Worm (Caenorhabditis elegans): ENCODE results near the gene F54D11.4.
"Not testable (repeated sequence)": the region's sequence is repeated elsewhere in the genome, so short reads cannot be mapped to it uniquely, and the experiment has no call there.

Gene F54D11.4

ce11 chrV:4570833-4571232 is 45.1 kb upstream of the F54D11.4 start, which contains the start of gene Y61A9LA.3:
Gene Y61A9LA.3 (plus strand): TSS chrV:4571133.
- TF ChIP-seq Y5F2A.4 (GFP tag; optimal IDR thresholded peaks at IDR 0.05): no peak
- no peak for TF ChIP-seq F37D6.2 (tag; optimal IDR thresholded peaks at IDR 0.05)
- no peak for TF ChIP-seq duxl-1 (tag; optimal IDR thresholded peaks at IDR 0.05; ENCODE audit: poor library complexity)
- no peak for TF ChIP-seq R02D3.7 (tag; optimal IDR thresholded peaks at IDR 0.05)
- TF ChIP-seq hmg-1.1 (GFP tag; IDR thresholded peaks at IDR 0.05): no peak
- TF ChIP-seq daf-8 (GFP tag; IDR thresholded peaks at IDR 0.05): no peak
- TF ChIP-seq hlh-11 (tag; optimal IDR thresholded peaks at IDR 0.05): no peak
- TF ChIP-seq nhr-42 (GFP tag; IDR thresholded peaks at IDR 0.05): no peak
- TF ChIP-seq skn-1 (tag; optimal IDR thresholded peaks at IDR 0.05): no peak

ce11 chrV:4571997-4572396 is 44.0 kb upstream of the F54D11.4 start:
- TF ChIP-seq daf-12 (tag; optimal IDR thresholded peaks at IDR 0.05) (no peak), zfp-2 (tag; optimal IDR thresholded peaks at IDR 0.05) (no peak), egl-27 (tag; optimal IDR thresholded peaks at IDR 0.05) (no peak), lsy-2 (tag; optimal IDR thresholded peaks at IDR 0.05) (no peak), ZK546.5 (tag; optimal IDR thresholded peaks at IDR 0.05) (no peak), D1046.2 (GFP tag; IDR thresholded peaks at IDR 0.05) (no peak), nhr-10 (tag; optimal IDR thresholded peaks at IDR 0.05) (no peak), ceh-28 (tag; optimal IDR thresholded peaks at IDR 0.05) (no peak), F49E8.2 (tag; optimal IDR thresholded peaks at IDR 0.05; ENCODE audit: borderline replicate concordance) (no peak), lin-13 (GFP tag; optimal IDR thresholded peaks at IDR 0.05) (no peak), Y75B8A.6 (GFP tag; IDR thresholded peaks at IDR 0.05) (no peak), F44E2.7 (GFP tag; IDR thresholded peaks at IDR 0.05) (no peak), set-16 (GFP tag; IDR thresholded peaks at IDR 0.05) (no peak), pqm-1 (tag; optimal IDR thresholded peaks at IDR 0.05) (no peak), hif-1 (tag; optimal IDR thresholded peaks at IDR 0.05) (no peak), snpc-4 (tag; optimal IDR thresholded peaks at IDR 0.05) (no peak), ceh-62 (tag; optimal IDR thresholded peaks at IDR 0.05) (no peak), aly-2 (tag; optimal IDR thresholded peaks at IDR 0.05) (no peak)

- not testable (repeated sequence) for TF ChIP-seq dmd-9 (GFP tag; IDR thresholded peaks at IDR 0.05); unc-62 (GFP tag; optimal IDR thresholded peaks at IDR 0.05 in 1 of 2); unc-62 (tag; optimal IDR thresholded peaks at IDR 0.05); ceh-62 (tag; optimal IDR thresholded peaks at IDR 0.05)
These were observed 42.1 kb upstream of the F54D11.4 start, which contains the start of gene hpo-39 for ce11 chrV:4573824-4574223. Gene hpo-39 (minus strand): TSS chrV:4573924.

- no peak for TF ChIP-seq F37D6.2 (tag; optimal IDR thresholded peaks at IDR 0.05)
- TF ChIP-seq egl-27 (tag; optimal IDR thresholded peaks at IDR 0.05): no peak
- no peak for TF ChIP-seq hlh-30 (tag; optimal IDR thresholded peaks at IDR 0.05; ENCODE audit: insufficient read depth)
- no peak for TF ChIP-seq lin-13 (GFP tag; optimal IDR thresholded peaks at IDR 0.05)
These were observed 40.5 kb upstream of the F54D11.4 start for ce11 chrV:4575458-4575857.

ce11 chrV:4580594-4580993 is 35.4 kb upstream of the F54D11.4 start:
- TF ChIP-seq unc-62 (GFP tag; optimal IDR thresholded peaks at IDR 0.05 in 1 of 2): peak in 1 of 2 experiments; percentile 97
- TF ChIP-seq unc-62 (tag; optimal IDR thresholded peaks at IDR 0.05): no peak
- no peak for TF ChIP-seq dmd-9 (GFP tag; IDR thresholded peaks at IDR 0.05)

- TF ChIP-seq ctbp-1 (GFP tag; IDR thresholded peaks at IDR 0.05) (no peak), ceh-82 (tag; optimal IDR thresholded peaks at IDR 0.05) (no peak), nhr-76 (tag; optimal IDR thresholded peaks at IDR 0.05) (no peak), nhr-42 (GFP tag; IDR thresholded peaks at IDR 0.05) (no peak)
These were observed 30.9 kb upstream of the F54D11.4 start, which contains the start of gene Y61A9LA.1 for ce11 chrV:4585009-4585408. Gene Y61A9LA.1 (plus strand): TSS chrV:4585309.
